Worm (Caenorhabditis elegans) whole organism, early embryonic: ENCODE measurements around the gene ZC443.4.

Experiments
- ama-1 ChIP-seq: fragments of 150-350 bp; optimal IDR thresholded peaks from 2 replicates; lab custom pipeline; 2014
- flt-1 ChIP-seq: fragments of 200-800 bp; sonication (Bioruptor generic); IDR thresholded peaks from 2 replicates; pipeline ENCODE4 v1.3.6; 2022; ENCODE audit warnings: missing genetic modification characterization, missing compliant biosample characterization

DNA sequence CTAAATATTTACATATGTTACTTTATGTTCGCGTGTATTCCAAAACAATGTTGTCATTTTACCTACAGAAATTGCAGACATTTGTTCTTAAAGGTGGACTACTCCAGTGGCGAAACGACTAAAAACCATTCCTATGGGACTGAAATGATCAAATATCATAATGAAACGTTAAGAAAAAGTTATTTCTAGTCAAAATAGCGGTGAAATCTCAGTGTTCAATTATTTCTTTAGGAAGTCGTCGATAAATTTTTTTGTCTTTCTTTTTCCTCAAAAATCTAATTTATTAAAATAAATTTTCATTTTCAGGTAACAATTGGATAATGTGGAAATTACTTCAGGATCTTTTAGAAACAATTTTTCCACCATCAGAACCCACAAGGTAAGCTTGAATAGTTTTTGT, 15.7 kb upstream of the ZC443.4 start, which contains the start of gene C44H9.4:
- TF ChIP-seq ama-1 (lab: Kevin White, UChicago): no peak
- TF ChIP-seq flt-1 (GFP tag; lab: Robert Waterston, UW): no peak
